Worm (Caenorhabditis elegans) whole organism, young adult: Measurements from ENCODE around the gene nbs-1.

Experiments
- B0035.1 ChIP-seq: sonication (generic microtip); optimal IDR thresholded peaks from 2 replicates; lab custom pipeline; 2016; ENCODE audit warnings: missing genetic modification characterization, mild to moderate bottlenecking, missing compliant biosample characterization, missing genotype, missing genetic modification reagents
- B0336.3 ChIP-seq: fragments of 200-800 bp; sonication (Bioruptor generic); IDR thresholded peaks from 2 replicates; pipeline ENCODE4 v1.3.6; 2022; ENCODE audit warnings: missing genetic modification characterization, missing compliant biosample characterization
- F39B2.1 ChIP-seq: fragments of 200-800 bp; sonication (Bioruptor generic); IDR thresholded peaks from 2 replicates; pipeline ENCODE4 v1.3.6; 2022; ENCODE audit warnings: missing genetic modification reagents, missing genetic modification characterization, missing compliant biosample characterization
- Y67H2A.10 ChIP-seq: fragments of 200-800 bp; sonication (Bioruptor generic); conservative IDR thresholded peaks from 2 replicates; pipeline ENCODE4 v1.3.6; 2022; ENCODE audit warnings: missing genetic modification reagents, missing genetic modification characterization, missing compliant biosample characterization
- attf-5 ChIP-seq: fragments of 200-800 bp; sonication (Bioruptor generic); optimal IDR thresholded peaks from 2 replicates; lab custom pipeline; 2018; ENCODE audit warnings: mild to moderate bottlenecking, missing genetic modification characterization, missing compliant biosample characterization
- bed-1 ChIP-seq: fragments of 200-800 bp; sonication (Bioruptor generic); IDR thresholded peaks from 2 replicates; pipeline ENCODE4 v1.3.6; 2022; ENCODE audit warnings: missing genetic modification reagents, missing genetic modification characterization, missing compliant biosample characterization
- bed-2 ChIP-seq: fragments of 200-800 bp; sonication (Bioruptor generic); IDR thresholded peaks from 2 replicates; pipeline ENCODE4 v1.3.6; 2022; ENCODE audit warnings: missing genetic modification reagents, missing genetic modification characterization, missing compliant biosample characterization
- cebp-2 ChIP-seq: fragments of 200-800 bp; sonication (Bioruptor generic); IDR thresholded peaks from 2 replicates; pipeline ENCODE4 v1.3.6; 2022; ENCODE audit warnings: missing genetic modification characterization, missing compliant biosample characterization
- ceh-100 ChIP-seq: fragments of 200-800 bp; sonication (Bioruptor generic); IDR thresholded peaks from 2 replicates; pipeline ENCODE4 v1.3.6; 2022; ENCODE audit warnings: missing genetic modification reagents, missing genetic modification characterization, missing compliant biosample characterization
- ceh-58 ChIP-seq: fragments of 200-800 bp; sonication (Bioruptor generic); IDR thresholded peaks from 2 replicates; pipeline ENCODE4 v1.3.6; 2022; ENCODE audit warnings: missing genetic modification characterization, missing compliant biosample characterization
- die-1 ChIP-seq: sonication (generic microtip); optimal IDR thresholded peaks from 2 replicates; lab custom pipeline; 2016; ENCODE audit warnings: missing genotype, mild to moderate bottlenecking, missing genetic modification characterization, missing compliant biosample characterization
- egl-44 ChIP-seq: fragments of 200-800 bp; sonication (Bioruptor generic); IDR thresholded peaks from 2 replicates; pipeline ENCODE4 v1.3.6; 2022; ENCODE audit warnings: missing genetic modification reagents, missing genetic modification characterization, missing compliant biosample characterization
- egrh-3 ChIP-seq: fragments of 200-800 bp; sonication (Bioruptor generic); IDR thresholded peaks from 2 replicates; pipeline ENCODE4 v1.3.6; 2022; ENCODE audit warnings: missing genetic modification reagents, missing genetic modification characterization, missing compliant biosample characterization
- ets-4 ChIP-seq: fragments of 200-800 bp; sonication (Bioruptor generic); optimal IDR thresholded peaks from 2 replicates; lab custom pipeline; 2018; ENCODE audit warnings: mild to moderate bottlenecking, missing genetic modification characterization, missing compliant biosample characterization
- hlh-12 ChIP-seq: sonication (generic microtip); optimal IDR thresholded peaks from 2 replicates; lab custom pipeline; 2016; ENCODE audit warnings: missing genetic modification characterization, missing compliant biosample characterization
- hlh-26 ChIP-seq: fragments of 200-800 bp; sonication (Bioruptor generic); conservative IDR thresholded peaks from 2 replicates; pipeline ENCODE4 v1.3.6; 2022; ENCODE audit warnings: missing genetic modification reagents, missing genetic modification characterization, missing compliant biosample characterization
- hmg-1.2 ChIP-seq: fragments of 200-800 bp; sonication (Bioruptor generic); IDR thresholded peaks from 2 replicates; pipeline ENCODE4 v1.3.6; 2022; ENCODE audit warnings: missing genetic modification reagents, missing genetic modification characterization, missing compliant biosample characterization
- hmg-20 ChIP-seq: fragments of 200-800 bp; sonication (Bioruptor generic); IDR thresholded peaks from 2 replicates; pipeline ENCODE4 v1.3.6; 2022; ENCODE audit warnings: missing genetic modification reagents, missing genetic modification characterization, missing compliant biosample characterization
- hsf-1 ChIP-seq: fragments of 200-800 bp; sonication (Bioruptor generic); IDR thresholded peaks from 2 replicates; pipeline ENCODE4 v1.3.6; 2022; ENCODE audit warnings: missing genetic modification reagents, missing genetic modification characterization, missing compliant biosample characterization
- lin-26 ChIP-seq: fragments of 200-800 bp; sonication (Bioruptor generic); IDR thresholded peaks from 2 replicates; pipeline ENCODE4 v1.3.6; 2022; ENCODE audit warnings: missing genetic modification reagents, missing genetic modification characterization, missing compliant biosample characterization
- lin-35 ChIP-seq, 3 experiments: fragments of 150-350 bp in 2 of 3; sonication (generic microtip) in 1 of 3; optimal IDR thresholded peaks; 2 replicates each; lab custom pipeline; 2014 to 2018; ENCODE audit warnings: missing biosample characterization in 3 of 3, missing genetic modification characterization in 3 of 3, missing genetic modification reagents in 3 of 3
- lir-1 ChIP-seq: fragments of 200-800 bp; sonication (Bioruptor generic); conservative IDR thresholded peaks from 2 replicates; pipeline ENCODE4 v1.3.6; 2022; ENCODE audit warnings: missing genetic modification reagents, missing genetic modification characterization, missing compliant biosample characterization
- madf-10 ChIP-seq: sonication (generic microtip); optimal IDR thresholded peaks from 2 replicates; lab custom pipeline; 2016; ENCODE audit warnings: mild to moderate bottlenecking, missing genetic modification characterization, missing compliant biosample characterization
- madf-8 ChIP-seq: fragments of 200-800 bp; sonication (Bioruptor generic); conservative IDR thresholded peaks from 2 replicates; pipeline ENCODE4 v1.3.6; 2022; ENCODE audit warnings: missing genetic modification reagents, missing genetic modification characterization, missing compliant biosample characterization
- nfyb-1 ChIP-seq: fragments of 200-800 bp; sonication (Bioruptor generic); IDR thresholded peaks from 2 replicates; pipeline ENCODE4 v1.3.6; 2022; ENCODE audit warnings: missing genetic modification reagents, missing genetic modification characterization, missing compliant biosample characterization
- nhr-179 ChIP-seq: sonication (generic microtip); optimal IDR thresholded peaks from 2 replicates; lab custom pipeline; 2016; ENCODE audit warnings: mild to moderate bottlenecking, missing genetic modification characterization, missing compliant biosample characterization
- nhr-27 ChIP-seq: fragments of 200-800 bp; sonication (Bioruptor generic); optimal IDR thresholded peaks from 2 replicates; lab custom pipeline; 2018; ENCODE audit warnings: mild to moderate bottlenecking, missing genetic modification characterization, moderate library complexity, missing compliant biosample characterization
- pbrm-1 ChIP-seq: fragments of 200-800 bp; sonication (Bioruptor generic); IDR thresholded peaks from 2 replicates; pipeline ENCODE4 v1.3.6; 2022; ENCODE audit warnings: missing genetic modification reagents, missing genetic modification characterization, missing compliant biosample characterization
- repo-1 ChIP-seq: sonication (generic microtip); optimal IDR thresholded peaks from 2 replicates; lab custom pipeline; 2017; ENCODE audit warnings: mild to moderate bottlenecking, missing genetic modification characterization, missing compliant biosample characterization
- sdz-38 ChIP-seq: sonication (generic microtip); optimal IDR thresholded peaks from 2 replicates; lab custom pipeline; 2016; ENCODE audit warnings: missing genotype, missing genetic modification characterization, missing compliant biosample characterization
- somi-1 ChIP-seq: fragments of 200-800 bp; sonication (Bioruptor generic); optimal IDR thresholded peaks from 2 replicates; lab custom pipeline; 2018; ENCODE audit warnings: mild to moderate bottlenecking, missing genetic modification characterization, missing compliant biosample characterization
- sptf-2 ChIP-seq: fragments of 200-800 bp; sonication (Bioruptor generic); optimal IDR thresholded peaks from 2 replicates; lab custom pipeline; 2018; ENCODE audit warnings: mild to moderate bottlenecking, missing genetic modification characterization, missing compliant biosample characterization
- ztf-22 ChIP-seq: fragments of 200-800 bp; sonication (Bioruptor generic); optimal IDR thresholded peaks from 2 replicates; lab custom pipeline; 2018; ENCODE audit warnings: mild to moderate bottlenecking, missing genetic modification characterization, moderate library complexity, missing compliant biosample characterization
- ztf-28 ChIP-seq: fragments of 200-800 bp; sonication (Bioruptor generic); IDR thresholded peaks from 2 replicates; pipeline ENCODE4 v1.3.6; 2022; ENCODE audit warnings: missing genetic modification reagents, missing genetic modification characterization, missing compliant biosample characterization
- ztf-6 ChIP-seq: fragments of 200-800 bp; sonication (Bioruptor generic); IDR thresholded peaks from 2 replicates; pipeline ENCODE4 v1.3.6; 2022; ENCODE audit warnings: missing genetic modification reagents, missing genetic modification characterization, missing compliant biosample characterization

nbs-1 gene

ce11 chrII:11089356-11089755 is 6.9 kb downstream of the nbs-1 start, which contains the start of gene unc-53:
Gene unc-53 (minus strand): TSS chrII:11089456.
- TF ChIP-seq madf-8 (no peak), nfyb-1 (GFP tag; lab: Robert Waterston, UW) (no peak), hlh-26 (GFP tag; lab: Robert Waterston, UW) (no peak), sdz-38 (no peak), lir-1 (GFP tag; lab: Robert Waterston, UW) (no peak), ets-4 (GFP tag; lab: Kevin White, UChicago) (no peak)

ce11 chrII:11088137-11088536 is 8.1 kb downstream of the nbs-1 start:
- no peak for TF ChIP-seq ceh-100
- TF ChIP-seq F39B2.1 (GFP tag; lab: Robert Waterston, UW) = no peak
- no peak for TF ChIP-seq madf-10 (tag; lab: Kevin White, UChicago)
- no peak for TF ChIP-seq lin-35 (GFP tag; optimal IDR thresholded peaks at IDR 0.05; lab: Kevin White, UChicago)
- TF ChIP-seq hsf-1 (GFP tag; lab: Robert Waterston, UW) = no peak
- TF ChIP-seq hmg-1.2 (GFP tag; lab: Robert Waterston, UW) = no peak
- no peak for TF ChIP-seq lir-1 (GFP tag; lab: Robert Waterston, UW)
- TF ChIP-seq nhr-179 = no peak
- TF ChIP-seq bed-2 (GFP tag; lab: Robert Waterston, UW) = no peak
- TF ChIP-seq lin-26 (GFP tag; lab: Robert Waterston, UW) = no peak
- TF ChIP-seq ztf-6 (GFP tag; lab: Robert Waterston, UW) = no peak
- no peak for TF ChIP-seq ztf-22 (GFP tag; lab: Kevin White, UChicago)
- no peak for TF ChIP-seq ztf-28 (GFP tag; lab: Robert Waterston, UW)
- TF ChIP-seq B0035.1 (tag; lab: Kevin White, UChicago) = no peak
- no peak for TF ChIP-seq hlh-12 (tag; lab: Kevin White, UChicago)
- TF ChIP-seq, all 124 proteins: peak for 0

- TF ChIP-seq bed-1 (GFP tag; lab: Robert Waterston, UW) = no peak
- TF ChIP-seq ceh-58 = no peak
- no peak for TF ChIP-seq hmg-20 (GFP tag; lab: Robert Waterston, UW)
- TF ChIP-seq F39B2.1 (GFP tag; lab: Robert Waterston, UW) = no peak
- TF ChIP-seq egl-44 = no peak
- TF ChIP-seq Y67H2A.10 (GFP tag; lab: Robert Waterston, UW) = no peak
- no peak for TF ChIP-seq nhr-27 (tag; lab: Kevin White, UChicago)
- no peak for TF ChIP-seq madf-10 (tag; lab: Kevin White, UChicago)
- no peak for TF ChIP-seq nfyb-1 (GFP tag; lab: Robert Waterston, UW)
- no peak for TF ChIP-seq egrh-3
- no peak for TF ChIP-seq pbrm-1 (GFP tag; lab: Robert Waterston, UW)
- no peak for TF ChIP-seq sptf-2
- TF ChIP-seq hlh-12 (tag; lab: Kevin White, UChicago) = no peak
- TF ChIP-seq somi-1 = no peak
Measured at ce11 chrII:11086770-11087169, 9.5 kb downstream of the nbs-1 start.

- TF ChIP-seq attf-5 (GFP tag; lab: Kevin White, UChicago) = no peak
- TF ChIP-seq cebp-2 = no peak
- no peak for TF ChIP-seq lir-1 (GFP tag; lab: Robert Waterston, UW)
- TF ChIP-seq die-1 (tag; lab: Kevin White, UChicago) = no peak
- TF ChIP-seq B0336.3 (GFP tag; lab: Robert Waterston, UW) = no peak
- no peak for TF ChIP-seq repo-1
Measured at ce11 chrII:11076550-11076949, 19.7 kb downstream of the nbs-1 start.
